Worm (Caenorhabditis elegans) whole organism, early embryonic: ENCODE data around the gene faah-4.

Experiments used
- aly-1 ChIP-seq: sonication (generic microtip); optimal IDR thresholded peaks from 2 replicates; lab custom pipeline; 2016; ENCODE audit warnings: missing genetic modification characterization, missing compliant biosample characterization
- ama-1 ChIP-seq: fragments of 150-350 bp; optimal IDR thresholded peaks from 2 replicates; lab custom pipeline; 2014
- ceh-13 ChIP-seq: fragments of 200-800 bp; sonication (Bioruptor generic); optimal IDR thresholded peaks from 2 replicates; lab custom pipeline; 2018; ENCODE audit warnings: mild to moderate bottlenecking, missing genetic modification characterization, missing compliant biosample characterization
- hmbx-1 ChIP-seq: sonication (generic microtip); optimal IDR thresholded peaks from 2 replicates; lab custom pipeline; 2016; ENCODE audit warnings: mild to moderate bottlenecking, missing genetic modification characterization, missing compliant biosample characterization
- hmg-4 ChIP-seq: fragments of 200-800 bp; sonication (Bioruptor generic); optimal IDR thresholded peaks from 2 replicates; lab custom pipeline; 2018; ENCODE audit warnings: mild to moderate bottlenecking, missing genetic modification characterization, missing compliant biosample characterization
- pes-1 ChIP-seq: fragments of 200-800 bp; sonication (Bioruptor generic); IDR thresholded peaks from 2 replicates; pipeline ENCODE4 v1.3.6; 2022; ENCODE audit warnings: missing genetic modification reagents, missing genetic modification characterization, missing compliant biosample characterization
- sea-1 ChIP-seq: fragments of 200-800 bp; sonication (Bioruptor generic); conservative IDR thresholded peaks from 2 replicates; pipeline ENCODE4 v1.3.6; 2022; ENCODE audit warnings: missing genetic modification characterization, missing compliant biosample characterization
- tbx-37 ChIP-seq: fragments of 200-800 bp; sonication (Bioruptor generic); conservative IDR thresholded peaks from 2 replicates; pipeline ENCODE4 v1.3.6; 2022; ENCODE audit warnings: missing genetic modification reagents, missing genetic modification characterization, missing compliant biosample characterization
- tra-4 ChIP-seq: sonication (generic microtip); optimal IDR thresholded peaks from 2 replicates; lab custom pipeline; 2017; ENCODE audit warnings: missing genetic modification characterization, missing compliant biosample characterization

DNA sequence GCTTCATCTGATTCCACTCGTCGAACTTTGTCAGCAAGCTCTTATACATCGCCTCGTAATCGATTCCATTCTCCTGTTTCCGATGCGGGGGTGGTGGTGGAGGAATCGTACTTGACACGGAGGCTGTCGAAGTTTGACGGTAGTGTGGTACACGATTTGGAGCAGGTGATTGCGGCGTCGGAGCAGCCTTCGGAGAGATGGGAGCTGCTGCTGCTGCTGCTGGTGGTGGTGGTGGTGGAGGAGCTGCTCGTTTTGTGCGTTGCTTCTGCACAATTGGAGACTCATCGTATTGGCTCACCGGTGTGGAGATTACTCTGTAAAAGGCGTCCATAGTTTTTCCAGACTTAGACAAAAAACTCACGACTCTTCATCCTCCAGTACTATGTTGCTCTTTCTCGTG is 35.4 kb downstream of the faah-4 start:
- TF ChIP-seq ama-1 (lab: Kevin White, UChicago) (no peak), aly-1 (no peak), sea-1 (no peak), ceh-13 (GFP tag; lab: Kevin White, UChicago) (no peak), tbx-37 (GFP tag; lab: Robert Waterston, UW) (no peak), tra-4 (tag; lab: Kevin White, UChicago) (no peak), pes-1 (no peak), hmg-4 (no peak), hmbx-1 (no peak)
